Worm (Caenorhabditis elegans): ENCODE measurements around the gene Y51H4A.13.
"Not testable (repeated sequence)": the region's sequence is repeated elsewhere in the genome, so short reads cannot be mapped to it uniquely, and the experiment has no call there.

Y51H4A.13 gene

DNA sequence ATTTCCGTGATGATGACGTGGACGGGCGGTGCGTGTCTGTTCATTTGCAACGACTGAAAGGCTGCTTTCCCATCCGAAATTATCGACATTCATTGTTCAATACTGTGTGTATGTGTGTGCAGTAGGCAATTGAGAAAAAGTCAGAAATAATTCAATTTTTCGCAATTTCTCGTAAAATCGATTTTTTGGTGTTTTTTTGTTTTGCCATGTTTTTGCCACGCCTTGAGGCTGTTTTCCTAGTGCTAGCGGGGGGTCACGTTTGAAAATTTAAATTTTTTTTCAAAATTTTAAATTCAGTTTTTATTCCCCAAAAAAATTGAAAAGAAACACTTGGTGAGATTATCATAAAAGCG, at the start of gene Y51H4A.13:
Gene Y51H4A.13, minus strand, starts transcription at position 182 of the 353 bp plus-strand sequence.
- TF ChIP-seq med-1 (GFP tag; optimal IDR thresholded peaks at IDR 0.05; ENCODE audit: insufficient read depth); ztf-23 (GFP tag; IDR thresholded peaks at IDR 0.05); ztf-29 (GFP tag; IDR thresholded peaks at IDR 0.05): not testable (repeated sequence)

DNA sequence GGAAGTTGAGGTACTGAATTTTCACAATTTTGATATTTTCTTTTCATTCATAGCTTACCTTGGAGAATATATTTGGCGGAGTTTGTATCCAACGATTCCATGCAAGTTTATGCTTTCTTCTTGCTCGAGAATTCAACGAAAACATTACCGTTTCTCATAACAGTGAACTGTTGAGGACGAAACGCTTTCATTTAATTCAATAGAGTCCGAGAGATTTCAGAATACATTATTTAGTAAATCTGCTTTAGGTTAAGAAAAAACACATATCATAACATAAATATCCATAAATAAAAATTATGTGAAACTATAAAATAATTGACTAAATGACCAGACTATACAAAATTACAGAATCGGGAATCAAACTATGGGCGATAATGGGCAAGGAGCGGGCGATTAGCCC, 48.4 kb upstream of the Y51H4A.13 start, which contains the start of gene Y51H4A.941:
Gene Y51H4A.941, minus strand, starts transcription at position 101 of the 400 bp plus-strand sequence.
- TF ChIP-seq ref-1 (GFP tag; conservative IDR thresholded peaks at IDR 0.05) (no peak), T22C8.4 (GFP tag; IDR thresholded peaks at IDR 0.05) (no peak), cog-1 (tag; optimal IDR thresholded peaks at IDR 0.05) (no peak), klf-2 (GFP tag; conservative IDR thresholded peaks at IDR 0.05) (no peak), med-1 (GFP tag; optimal IDR thresholded peaks at IDR 0.05; ENCODE audit: insufficient read depth) (no peak)

ce11 chrIV:16684224-16684623, 38.1 kb upstream of the Y51H4A.13 start:
- TF ChIP-seq klf-2 (GFP tag; conservative IDR thresholded peaks at IDR 0.05): 0 out of 2 replicates have a peak, but pooled peaks have one; percentile 37
- TF ChIP-seq ztf-29 (GFP tag; IDR thresholded peaks at IDR 0.05): peak; percentile 59; the same call in 1 of the 2 replicates
- peak; percentile 82 for TF ChIP-seq tab-1 (GFP tag; IDR thresholded peaks at IDR 0.05)
- no peak for TF ChIP-seq med-1 (GFP tag; optimal IDR thresholded peaks at IDR 0.05; ENCODE audit: insufficient read depth)
- TF ChIP-seq T22C8.4 (GFP tag; IDR thresholded peaks at IDR 0.05): no peak
- TF ChIP-seq ref-1 (GFP tag; conservative IDR thresholded peaks at IDR 0.05): peak; percentile 55; the same call in 1 of the 2 replicates
- peak; percentile 79 for TF ChIP-seq flt-1 (GFP tag; IDR thresholded peaks at IDR 0.05)
- TF ChIP-seq cog-1 (tag; optimal IDR thresholded peaks at IDR 0.05): no peak
- peak; percentile 74 for TF ChIP-seq ztf-23 (GFP tag; IDR thresholded peaks at IDR 0.05)

DNA sequence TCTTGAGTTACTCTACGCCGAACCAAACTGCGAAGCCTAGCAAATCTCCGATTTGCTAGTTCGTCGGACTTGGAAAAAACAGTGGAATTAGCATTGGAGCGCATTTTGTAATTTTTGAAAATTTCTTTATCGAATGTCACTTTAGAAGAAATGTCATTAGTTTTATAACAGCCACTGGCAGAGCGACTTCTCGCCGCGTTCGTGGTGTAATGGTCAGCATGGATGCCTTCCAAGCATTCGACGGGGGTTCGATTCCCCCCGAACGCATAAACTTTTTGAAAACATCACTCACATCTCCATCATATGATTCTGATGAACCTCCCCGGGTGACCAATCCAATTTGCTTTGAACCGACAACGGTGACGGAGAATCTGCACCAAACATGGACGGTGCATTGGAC, 35.6 kb upstream of the Y51H4A.13 start:
- peak; percentile 64; the same call in 1 of the 2 replicates for TF ChIP-seq tab-1 (GFP tag; IDR thresholded peaks at IDR 0.05)
- TF ChIP-seq ref-1 (GFP tag; conservative IDR thresholded peaks at IDR 0.05): 0 out of 2 replicates have a peak, but pooled peaks have one; percentile 13

DNA sequence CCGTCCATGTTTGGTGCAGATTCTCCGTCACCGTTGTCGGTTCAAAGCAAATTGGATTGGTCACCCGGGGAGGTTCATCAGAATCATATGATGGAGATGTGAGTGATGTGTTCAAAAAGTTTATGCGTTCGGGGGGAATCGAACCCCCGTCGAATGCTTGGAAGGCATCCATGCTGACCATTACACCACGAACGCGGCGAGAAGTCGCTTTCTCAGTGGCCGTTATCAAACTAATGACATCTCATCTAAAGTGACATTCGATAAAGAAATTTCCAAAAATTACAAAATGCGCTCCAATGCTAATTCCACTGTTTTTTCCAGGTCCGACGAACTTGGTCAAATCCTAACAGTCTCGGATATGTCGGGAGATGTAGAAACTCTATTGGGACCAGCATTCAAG, 24.6 kb upstream of the Y51H4A.13 start:
- TF ChIP-seq ztf-23 (GFP tag; IDR thresholded peaks at IDR 0.05): 0 out of 2 replicates have a peak, but pooled peaks have one; percentile 9
- 0 out of 2 replicates have a peak, but pooled peaks have one; percentile 39 for TF ChIP-seq flt-1 (GFP tag; IDR thresholded peaks at IDR 0.05)

ce11 chrIV:16664020-16664419, 17.8 kb upstream of the Y51H4A.13 start, which contains the start of gene sta-1:
sta-1 (plus strand) TSS chrIV:16664320.
- not testable (repeated sequence) for TF ChIP-seq tab-1 (GFP tag; IDR thresholded peaks at IDR 0.05); klf-2 (GFP tag; conservative IDR thresholded peaks at IDR 0.05); ztf-23 (GFP tag; IDR thresholded peaks at IDR 0.05)

ce11 chrIV:16663591-16663990, 17.4 kb upstream of the Y51H4A.13 start:
- TF ChIP-seq T22C8.4 (GFP tag; IDR thresholded peaks at IDR 0.05): no peak
- no peak for TF ChIP-seq tab-1 (GFP tag; IDR thresholded peaks at IDR 0.05)
- TF ChIP-seq ref-1 (GFP tag; conservative IDR thresholded peaks at IDR 0.05): no peak
- TF ChIP-seq ztf-29 (GFP tag; IDR thresholded peaks at IDR 0.05): no peak
- TF ChIP-seq klf-2 (GFP tag; conservative IDR thresholded peaks at IDR 0.05): no peak
- TF ChIP-seq cog-1 (tag; optimal IDR thresholded peaks at IDR 0.05): no peak
- no peak for TF ChIP-seq flt-1 (GFP tag; IDR thresholded peaks at IDR 0.05)
- TF ChIP-seq ztf-23 (GFP tag; IDR thresholded peaks at IDR 0.05): no peak
- no peak for TF ChIP-seq med-1 (GFP tag; optimal IDR thresholded peaks at IDR 0.05; ENCODE audit: insufficient read depth)

DNA sequence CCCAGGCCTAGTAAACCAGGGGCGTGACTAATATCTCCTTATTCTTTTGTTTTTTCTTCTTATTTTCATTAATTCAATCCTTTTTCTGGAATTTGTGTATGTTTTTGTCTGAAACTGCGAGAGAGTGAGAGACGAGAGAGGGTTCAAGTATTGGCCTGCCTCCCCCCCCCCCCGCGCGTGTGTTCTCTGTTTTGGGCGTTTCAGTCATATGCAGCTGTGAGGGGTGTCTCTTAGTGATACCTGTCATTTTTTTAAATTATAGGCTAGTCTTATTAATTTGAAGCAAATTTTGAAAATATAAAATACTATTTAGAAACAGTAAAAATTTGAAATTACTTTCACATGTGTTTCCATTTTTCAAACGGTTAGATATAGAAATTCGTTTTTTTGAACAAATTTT, 13.3 kb upstream of the Y51H4A.13 start:
- TF ChIP-seq tab-1 (GFP tag; IDR thresholded peaks at IDR 0.05): no peak
- TF ChIP-seq klf-2 (GFP tag; conservative IDR thresholded peaks at IDR 0.05): no peak
- TF ChIP-seq ztf-29 (GFP tag; IDR thresholded peaks at IDR 0.05): no peak
- no peak for TF ChIP-seq ref-1 (GFP tag; conservative IDR thresholded peaks at IDR 0.05)
- no peak for TF ChIP-seq T22C8.4 (GFP tag; IDR thresholded peaks at IDR 0.05)
- TF ChIP-seq flt-1 (GFP tag; IDR thresholded peaks at IDR 0.05): no peak
- TF ChIP-seq ztf-23 (GFP tag; IDR thresholded peaks at IDR 0.05): no peak
- TF ChIP-seq cog-1 (tag; optimal IDR thresholded peaks at IDR 0.05): no peak
- TF ChIP-seq med-1 (GFP tag; optimal IDR thresholded peaks at IDR 0.05; ENCODE audit: insufficient read depth): no peak

- TF ChIP-seq ref-1 (GFP tag; conservative IDR thresholded peaks at IDR 0.05): no peak
- TF ChIP-seq cog-1 (tag; optimal IDR thresholded peaks at IDR 0.05): no peak
- no peak for TF ChIP-seq tab-1 (GFP tag; IDR thresholded peaks at IDR 0.05)
- TF ChIP-seq flt-1 (GFP tag; IDR thresholded peaks at IDR 0.05): no peak
- no peak for TF ChIP-seq ztf-23 (GFP tag; IDR thresholded peaks at IDR 0.05)
- TF ChIP-seq T22C8.4 (GFP tag; IDR thresholded peaks at IDR 0.05): no peak
- no peak for TF ChIP-seq med-1 (GFP tag; optimal IDR thresholded peaks at IDR 0.05; ENCODE audit: insufficient read depth)
- no peak for TF ChIP-seq klf-2 (GFP tag; conservative IDR thresholded peaks at IDR 0.05)
- no peak for TF ChIP-seq ztf-29 (GFP tag; IDR thresholded peaks at IDR 0.05)
These were observed 12.6 kb upstream of the Y51H4A.13 start for ce11 chrIV:16658731-16659130.

DNA sequence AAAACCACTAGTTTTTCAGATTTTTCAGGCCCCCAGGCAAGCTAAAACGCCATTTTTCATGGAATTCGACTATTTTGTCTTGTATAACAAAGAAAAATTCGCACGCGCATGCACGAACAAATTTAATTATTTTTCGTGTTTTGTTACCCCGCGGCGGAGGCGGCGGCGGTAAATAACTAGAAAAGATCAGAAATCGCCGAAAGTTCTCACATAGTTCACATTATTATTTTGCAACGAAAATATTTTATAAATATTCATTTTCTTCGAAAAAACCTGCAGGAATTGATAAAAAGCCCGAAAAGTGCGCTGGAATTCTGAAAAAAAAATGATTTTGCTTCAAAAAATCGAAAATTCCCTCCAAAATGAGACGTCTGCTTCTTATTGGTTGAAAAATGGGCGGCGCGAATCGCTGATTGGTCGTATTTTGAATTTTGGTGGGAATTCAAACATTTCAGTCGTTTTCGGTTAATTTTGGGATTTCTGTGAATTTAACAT, 11.4 kb upstream of the Y51H4A.13 start:
- no peak for TF ChIP-seq T22C8.4 (GFP tag; IDR thresholded peaks at IDR 0.05)
- no peak for TF ChIP-seq cog-1 (tag; optimal IDR thresholded peaks at IDR 0.05)
- TF ChIP-seq flt-1 (GFP tag; IDR thresholded peaks at IDR 0.05): no peak
- TF ChIP-seq ztf-23 (GFP tag; IDR thresholded peaks at IDR 0.05): no peak
- no peak for TF ChIP-seq tab-1 (GFP tag; IDR thresholded peaks at IDR 0.05)
- TF ChIP-seq ref-1 (GFP tag; conservative IDR thresholded peaks at IDR 0.05): no peak
- TF ChIP-seq klf-2 (GFP tag; conservative IDR thresholded peaks at IDR 0.05): no peak
- TF ChIP-seq ztf-29 (GFP tag; IDR thresholded peaks at IDR 0.05): no peak
- TF ChIP-seq med-1 (GFP tag; optimal IDR thresholded peaks at IDR 0.05; ENCODE audit: insufficient read depth): no peak

ce11 chrIV:16656232-16656631, 10.1 kb upstream of the Y51H4A.13 start, which contains the start of gene tsr-2:
tsr-2 (plus strand) TSS chrIV:16656613.
- TF ChIP-seq ztf-29 (GFP tag; IDR thresholded peaks at IDR 0.05): no peak
- TF ChIP-seq T22C8.4 (GFP tag; IDR thresholded peaks at IDR 0.05): 0 out of 2 replicates have a peak, but pooled peaks have one; percentile 38
- TF ChIP-seq klf-2 (GFP tag; conservative IDR thresholded peaks at IDR 0.05): no peak
- no peak for TF ChIP-seq tab-1 (GFP tag; IDR thresholded peaks at IDR 0.05)
- TF ChIP-seq ref-1 (GFP tag; conservative IDR thresholded peaks at IDR 0.05): no peak
- TF ChIP-seq ztf-23 (GFP tag; IDR thresholded peaks at IDR 0.05): 0 out of 2 replicates have a peak, but pooled peaks have one; percentile 15
- peak; percentile 50 for TF ChIP-seq cog-1 (tag; optimal IDR thresholded peaks at IDR 0.05)

All from whole organism, midembryonic.